Worm (Caenorhabditis elegans): ENCODE results near the gene clec-127.

- TF ChIP-seq ama-1 (optimal IDR thresholded peaks at IDR 0.05) (no peak), flt-1 (GFP tag; IDR thresholded peaks at IDR 0.05) (peak; percentile 91), sea-1 (GFP tag; conservative IDR thresholded peaks at IDR 0.05) (peak; percentile 91), tbx-37 (GFP tag; conservative IDR thresholded peaks at IDR 0.05) (peak; percentile 93), ceh-13 (GFP tag; optimal IDR thresholded peaks at IDR 0.05) (peak; percentile 70), tra-4 (tag; optimal IDR thresholded peaks at IDR 0.05) (peak; percentile 30), hmbx-1 (tag; optimal IDR thresholded peaks at IDR 0.05) (peak; percentile 57), tbx-11 (GFP tag; IDR thresholded peaks at IDR 0.05) (peak; percentile 92), F13C5.2 (tag; optimal IDR thresholded peaks at IDR 0.05) (peak; percentile 59), ceh-36 (tag; optimal IDR thresholded peaks at IDR 0.05) (peak; percentile 83), scrt-1 (GFP tag; IDR thresholded peaks at IDR 0.05) (peak; percentile 96), ets-7 (tag; optimal IDR thresholded peaks at IDR 0.05) (peak; percentile 58)
Observed at ce11 chrII:3520988-3521850, 47.8 kb downstream of the clec-127 start, which contains the start of gene W09G10.9.
